Fruit fly (Drosophila melanogaster) whole organism, embryonic: ENCODE results near the gene CG3862.

ENCODE experiments used
- CG1647 ChIP-seq: fragments of 200-800 bp; sonication (Bioruptor generic); optimal IDR thresholded peaks from 3 replicates; lab custom pipeline; 2016; ENCODE audit warnings: missing biosample characterization, missing genetic modification characterization
- CG33557 ChIP-seq: fragments of 200-800 bp; sonication (Bioruptor generic); optimal IDR thresholded peaks from 2 replicates; lab custom pipeline; 2019; ENCODE audit warnings: missing biosample characterization, mild to moderate bottlenecking, missing genetic modification characterization, moderate library complexity
- CG4424 ChIP-seq: fragments of 200-800 bp; sonication (Bioruptor generic); optimal IDR thresholded peaks from 3 replicates; lab custom pipeline; 2016; ENCODE audit warnings: missing biosample characterization, missing genetic modification characterization
- CG4707 ChIP-seq: fragments of 200-800 bp; sonication (Bioruptor generic); optimal IDR thresholded peaks from 2 replicates; lab custom pipeline; 2018; ENCODE audit warnings: missing biosample characterization, mild to moderate bottlenecking, missing genetic modification characterization, moderate library complexity
- pan ChIP-seq, 4 experiments: fragments of >200 bp in 3 of 4; fragments of 200-800 bp in 1 of 4; sonication (Bioruptor generic) in 1 of 4; optimal IDR thresholded peaks in 3 of 4; IDR thresholded peaks in 1 of 4; 2 replicates each; pipeline versions ENCODE4 v1.3.6 to Lab custom; 2017 to 2022; ENCODE audit warnings: missing biosample characterization in 2 of 4, missing genetic modification characterization in 2 of 4, mixed read lengths in 1 of 4
- tgo ChIP-seq: fragments of 200-800 bp; sonication (Bioruptor generic); IDR thresholded peaks from 3 replicates; pipeline ENCODE4 v1.3.6; 2022; ENCODE audit warnings: missing biosample characterization, missing genetic modification characterization

- TF ChIP-seq CG33557 (GFP tag; lab: Kevin White, UChicago) (no peak), tgo (GFP tag; lab: Robert Waterston, UW) (no peak), CG4707 (GFP tag; lab: Kevin White, UChicago) (no peak), pan (optimal IDR thresholded peaks at IDR 0.05; lab: Kevin White, UChicago) (no peak), pan (GFP tag; optimal IDR thresholded peaks at IDR 0.05 in 1 of 2, IDR thresholded peaks at IDR 0.05 in 1 of 2) (no peak), CG1647 (GFP tag; lab: Kevin White, UChicago) (no peak), CG4424 (no peak)
Measured at dm6 chr2L:827049-827448, 1.4 kb upstream of the CG3862 start.
